Worm (Caenorhabditis elegans): ENCODE data around the gene F46H5.11.

- TF ChIP-seq sdz-38 (tag; optimal IDR thresholded peaks at IDR 0.05) (no peak), F57C9.4 (tag; optimal IDR thresholded peaks at IDR 0.05) (no peak), Y56A3A.18 (GFP tag; IDR thresholded peaks at IDR 0.05) (no peak), attf-6 (GFP tag; IDR thresholded peaks at IDR 0.05) (no peak), zfh-2 (GFP tag; conservative IDR thresholded peaks at IDR 0.05) (no peak), ceh-27 (GFP tag; optimal IDR thresholded peaks at IDR 0.05) (no peak), ets-4 (GFP tag; optimal IDR thresholded peaks at IDR 0.05) (peak; percentile 33)
Measured at ce11 chrX:7320115-7320711, 48.3 kb upstream of the F46H5.11 start, which contains the start of gene spp-5.
